Worm (Caenorhabditis elegans) whole organism, L2 larva: ENCODE measurements around the gene T21B4.15.

Source experiments
- alr-1 ChIP-seq: fragments of 150-350 bp; optimal IDR thresholded peaks from 2 replicates; lab custom pipeline; 2014; ENCODE audit warnings: missing biosample characterization, missing genetic modification characterization
- blmp-1 ChIP-seq: sonication (generic microtip); optimal IDR thresholded peaks from 2 replicates; lab custom pipeline; 2017; ENCODE audit warnings: missing genetic modification characterization, mild to moderate bottlenecking, missing compliant biosample characterization, antibody characterized with exemption, moderate library complexity; ENCODE audit not compliant: insufficient read depth
- egl-27 ChIP-seq: sonication (generic microtip); optimal IDR thresholded peaks from 3 replicates; lab custom pipeline; 2017; ENCODE audit warnings: missing biosample characterization, missing genetic modification reagents, missing genetic modification characterization
- elt-3 ChIP-seq: sonication (generic microtip); optimal IDR thresholded peaks from 2 replicates; lab custom pipeline; 2017; ENCODE audit warnings: missing biosample characterization, missing genetic modification characterization
- fos-1 ChIP-seq: fragments of 150-350 bp; optimal IDR thresholded peaks from 2 replicates; lab custom pipeline; 2014; ENCODE audit warnings: missing biosample characterization, missing genetic modification characterization
- lin-11 ChIP-seq: fragments of 150-350 bp; sonication (generic microtip); optimal IDR thresholded peaks from 2 replicates; lab custom pipeline; 2014; ENCODE audit warnings: missing biosample characterization, missing genetic modification characterization, inconsistent platforms, mixed read lengths
- mdl-1 ChIP-seq, 2 experiments: fragments of 150-350 bp in 1 of 2; sonication (generic microtip) in 1 of 2; optimal IDR thresholded peaks; 2 replicates each; lab custom pipeline; 2017; ENCODE audit warnings: missing biosample characterization in 2 of 2, missing genetic modification characterization in 2 of 2
- nhr-11 ChIP-seq: fragments of 150-350 bp; optimal IDR thresholded peaks from 2 replicates; lab custom pipeline; 2014; ENCODE audit warnings: missing biosample characterization, missing genetic modification characterization
- nhr-12 ChIP-seq: fragments of 150-350 bp; optimal IDR thresholded peaks from 2 replicates; lab custom pipeline; 2014; ENCODE audit warnings: missing biosample characterization, missing genetic modification characterization
- nhr-237 ChIP-seq: fragments of 150-350 bp; optimal IDR thresholded peaks from 2 replicates; lab custom pipeline; 2014; ENCODE audit warnings: missing biosample characterization, missing genetic modification characterization
- skn-1 ChIP-seq: sonication (generic microtip); optimal IDR thresholded peaks from 2 replicates; lab custom pipeline; 2017; ENCODE audit warnings: missing biosample characterization, missing genetic modification characterization
- unc-55 ChIP-seq: fragments of 150-350 bp; sonication (generic microtip); optimal IDR thresholded peaks from 3 replicates; lab custom pipeline; 2014; ENCODE audit warnings: missing biosample characterization, missing genetic modification reagents, missing genetic modification characterization
- ztf-11 ChIP-seq: sonication (generic microtip); optimal IDR thresholded peaks from 2 replicates; lab custom pipeline; 2017; ENCODE audit warnings: missing biosample characterization, missing genetic modification characterization

- no peak for TF ChIP-seq alr-1 (tag; lab: Kevin White, UChicago)
- TF ChIP-seq elt-3 (tag; lab: Kevin White, UChicago): no peak
- TF ChIP-seq nhr-237 (tag; lab: Kevin White, UChicago): no peak
- no peak for TF ChIP-seq blmp-1 (tag; lab: Kevin White, UChicago)
- no peak for TF ChIP-seq ztf-11 (tag; lab: Kevin White, UChicago)
- no peak for TF ChIP-seq nhr-12
- no peak for TF ChIP-seq fos-1 (tag; lab: Kevin White, UChicago)
- no peak for TF ChIP-seq skn-1 (tag; lab: Kevin White, UChicago)
- TF ChIP-seq mdl-1 (tag; optimal IDR thresholded peaks at IDR 0.05; lab: Kevin White, UChicago): no peak
- no peak for TF ChIP-seq egl-27 (tag; lab: Kevin White, UChicago)
- TF ChIP-seq unc-55 (GFP tag; lab: Kevin White, UChicago): no peak
- TF ChIP-seq lin-11 (tag; lab: Kevin White, UChicago): no peak
- TF ChIP-seq nhr-11 (tag; lab: Kevin White, UChicago): no peak
Measured at ce11 chrII:12506511-12506910, 16.5 kb downstream of the T21B4.15 start.
